Worm (Caenorhabditis elegans) whole organism, L2 larva: ENCODE measurements around the gene W01D2.1.
A peak's percentile ranks its signal among the peaks of the same experiment; 100 is the strongest.

ENCODE experiments used
- gmeb-1 ChIP-seq: fragments of 150-350 bp; optimal IDR thresholded peaks from 2 replicates; lab custom pipeline; 2014; ENCODE audit warnings: missing biosample characterization, missing genetic modification characterization
- zag-1 ChIP-seq: fragments of 150-350 bp; optimal IDR thresholded peaks from 2 replicates; lab custom pipeline; 2014; ENCODE audit warnings: missing biosample characterization, missing genetic modification characterization
- ztf-4 ChIP-seq: fragments of 150-350 bp; optimal IDR thresholded peaks from 2 replicates; lab custom pipeline; 2014; ENCODE audit warnings: missing biosample characterization, missing genetic modification characterization

ce11 chrII:14814894-14815568 lies at the start of gene W01D2.1:
- TF ChIP-seq gmeb-1 (tag; lab: Kevin White, UChicago): peak; percentile 88
- TF ChIP-seq zag-1 (tag; lab: Kevin White, UChicago): peak; percentile 26
- TF ChIP-seq ztf-4 (tag; lab: Kevin White, UChicago): peak; percentile 48
